Fruit fly (Drosophila melanogaster) whole organism, embryonic: ENCODE measurements around the gene CG3165.

Source experiments
- Adf1 ChIP-seq: fragments of 200-800 bp; sonication (Bioruptor generic); IDR thresholded peaks from 2 replicates; pipeline ENCODE4 v1.3.6; 2022; ENCODE audit warnings: missing biosample characterization, missing genetic modification characterization
- Bgb ChIP-seq: fragments of 200-800 bp; sonication (Bioruptor generic); IDR thresholded peaks from 2 replicates; pipeline ENCODE4 v1.3.6; 2022; ENCODE audit warnings: missing biosample characterization, missing genetic modification characterization; ENCODE audit not compliant: partially characterized antibody
- Blimp-1 ChIP-seq: fragments of 200-800 bp; sonication (Bioruptor generic); optimal IDR thresholded peaks from 3 replicates; lab custom pipeline; 2018; ENCODE audit warnings: missing biosample characterization, missing genetic modification characterization, mild to moderate bottlenecking, moderate library complexity, missing genetic modification reagents
- CG12219 ChIP-seq: fragments of 200-800 bp; sonication (Bioruptor generic); optimal IDR thresholded peaks from 3 replicates; lab custom pipeline; 2018; ENCODE audit warnings: missing biosample characterization, mild to moderate bottlenecking, missing genetic modification characterization
- CG14860 ChIP-seq: fragments of 200-800 bp; sonication (Bioruptor generic); IDR thresholded peaks from 3 replicates; pipeline ENCODE4 v1.3.6; 2022; ENCODE audit warnings: missing biosample characterization, missing genetic modification characterization; ENCODE audit not compliant: partially characterized antibody
- CG15601 ChIP-seq: fragments of 200-800 bp; sonication (Bioruptor generic); optimal IDR thresholded peaks from 3 replicates; lab custom pipeline; 2019; ENCODE audit warnings: missing biosample characterization, mild to moderate bottlenecking, missing genetic modification characterization, moderate library complexity
- CG1602 ChIP-seq: fragments of 200-800 bp; sonication (Bioruptor generic); optimal IDR thresholded peaks from 3 replicates; lab custom pipeline; 2016; ENCODE audit warnings: missing biosample characterization, missing genetic modification characterization
- CG1603 ChIP-seq: fragments of 200-800 bp; sonication (Bioruptor generic); optimal IDR thresholded peaks from 2 replicates; lab custom pipeline; 2019; ENCODE audit warnings: missing biosample characterization, mild to moderate bottlenecking, missing genetic modification characterization, moderate library complexity
- CG2116 ChIP-seq: fragments of 200-800 bp; sonication (Bioruptor generic); optimal IDR thresholded peaks from 3 replicates; lab custom pipeline; 2018; ENCODE audit warnings: missing biosample characterization, mild to moderate bottlenecking, missing genetic modification characterization
- CG30020 ChIP-seq: fragments of 200-800 bp; optimal IDR thresholded peaks from 2 replicates; lab custom pipeline; 2019; ENCODE audit warnings: missing biosample characterization, mild to moderate bottlenecking, missing genetic modification characterization, moderate library complexity
- CG31365 ChIP-seq: fragments of 200-800 bp; sonication (Bioruptor generic); optimal IDR thresholded peaks from 2 replicates; lab custom pipeline; 2018; ENCODE audit warnings: missing biosample characterization, mild to moderate bottlenecking, missing genetic modification characterization
- CG3281 ChIP-seq: fragments of 200-800 bp; sonication (Bioruptor generic); optimal IDR thresholded peaks from 3 replicates; lab custom pipeline; 2017; ENCODE audit warnings: missing biosample characterization, mild to moderate bottlenecking, missing genetic modification characterization
- CG33557 ChIP-seq: fragments of 200-800 bp; sonication (Bioruptor generic); optimal IDR thresholded peaks from 2 replicates; lab custom pipeline; 2019; ENCODE audit warnings: missing biosample characterization, mild to moderate bottlenecking, missing genetic modification characterization, moderate library complexity
- CG3407 ChIP-seq: fragments of 200-800 bp; sonication (Bioruptor generic); optimal IDR thresholded peaks from 2 replicates; lab custom pipeline; 2018; ENCODE audit warnings: missing biosample characterization, mild to moderate bottlenecking, missing genetic modification characterization
- CG3847 ChIP-seq: fragments of 200-800 bp; sonication (Bioruptor generic); IDR thresholded peaks from 2 replicates; pipeline ENCODE4 v1.3.6; 2022; ENCODE audit warnings: missing biosample characterization, missing genetic modification characterization
- CG6175 ChIP-seq: fragments of 200-800 bp; sonication (Bioruptor generic); IDR thresholded peaks from 3 replicates; pipeline ENCODE4 v1.3.6; 2022; ENCODE audit warnings: missing biosample characterization, missing genetic modification characterization
- CG6791 ChIP-seq: fragments of 200-800 bp; sonication (Bioruptor generic); IDR thresholded peaks from 3 replicates; pipeline ENCODE4 v1.3.6; 2022; ENCODE audit warnings: missing biosample characterization, missing genetic modification characterization; ENCODE audit not compliant: partially characterized antibody
- CG7963 ChIP-seq: fragments of 200-800 bp; sonication (Bioruptor generic); IDR thresholded peaks from 3 replicates; pipeline ENCODE4 v1.3.6; 2022; ENCODE audit warnings: missing biosample characterization, missing genetic modification characterization; ENCODE audit not compliant: partially characterized antibody
- D19B ChIP-seq: fragments of 200-800 bp; sonication (Bioruptor generic); optimal IDR thresholded peaks from 2 replicates; lab custom pipeline; 2017; ENCODE audit warnings: missing biosample characterization, mild to moderate bottlenecking, missing genetic modification characterization
- Dad ChIP-seq: fragments of 200-800 bp; sonication (Bioruptor generic); optimal IDR thresholded peaks from 3 replicates; lab custom pipeline; 2016; ENCODE audit warnings: missing biosample characterization, missing genetic modification characterization
- Dbx ChIP-seq: fragments of 200-800 bp; sonication (Bioruptor generic); IDR thresholded peaks from 3 replicates; pipeline ENCODE4 v1.3.6; 2022; ENCODE audit warnings: missing biosample characterization, missing genetic modification characterization
- E2f2 ChIP-seq: fragments of 200-800 bp; sonication (Bioruptor generic); IDR thresholded peaks from 2 replicates; pipeline ENCODE4 v1.3.6; 2022; ENCODE audit warnings: missing biosample characterization, missing genetic modification characterization
- ERR ChIP-seq: fragments of 200-800 bp; sonication (Bioruptor generic); optimal IDR thresholded peaks from 2 replicates; lab custom pipeline; 2016; ENCODE audit warnings: missing biosample characterization, missing genetic modification characterization
- Ets65A ChIP-seq: fragments of 200-800 bp; sonication (Bioruptor generic); peaks from one replicate; lab custom pipeline; 2016; ENCODE audit warnings: missing biosample characterization, missing genetic modification characterization
- Fer1 ChIP-seq: fragments of 200-800 bp; sonication (Bioruptor generic); optimal IDR thresholded peaks from 2 replicates; lab custom pipeline; 2017; ENCODE audit warnings: missing biosample characterization, mild to moderate bottlenecking, missing genetic modification characterization
- MESR4 ChIP-seq: fragments of 200-800 bp; sonication (Bioruptor generic); optimal IDR thresholded peaks from 2 replicates; lab custom pipeline; 2018; ENCODE audit warnings: missing biosample characterization, mild to moderate bottlenecking, missing genetic modification characterization, moderate library complexity
- NC2β ChIP-seq: fragments of 200-800 bp; sonication (Bioruptor generic); optimal IDR thresholded peaks from 2 replicates; lab custom pipeline; 2016; ENCODE audit warnings: missing biosample characterization, missing genetic modification characterization
- Nf-YA ChIP-seq: fragments of 200-800 bp; sonication (Bioruptor generic); IDR thresholded peaks from 2 replicates; pipeline ENCODE4 v1.3.6; 2022; ENCODE audit warnings: missing biosample characterization, missing genetic modification characterization
- Nf-YB ChIP-seq: fragments of 200-800 bp; sonication (Bioruptor generic); optimal IDR thresholded peaks from 3 replicates; lab custom pipeline; 2019; ENCODE audit warnings: missing biosample characterization, mild to moderate bottlenecking, missing genetic modification characterization, moderate library complexity
- Opbp ChIP-seq: fragments of 200-800 bp; sonication (Bioruptor generic); IDR thresholded peaks from 3 replicates; pipeline ENCODE4 v1.3.6; 2022; ENCODE audit warnings: missing biosample characterization, missing genetic modification characterization; ENCODE audit not compliant: partially characterized antibody
- Optix ChIP-seq: fragments of 200-800 bp; sonication (Bioruptor generic); IDR thresholded peaks from 3 replicates; pipeline ENCODE4 v1.3.6; 2022; ENCODE audit warnings: missing biosample characterization, missing genetic modification characterization
- Six4 ChIP-seq: fragments of 200-800 bp; sonication (Bioruptor generic); optimal IDR thresholded peaks from 2 replicates; lab custom pipeline; 2016; ENCODE audit warnings: missing biosample characterization, missing genetic modification characterization
- Spps ChIP-seq: fragments of 200-800 bp; sonication (Bioruptor generic); optimal IDR thresholded peaks from 2 replicates; lab custom pipeline; 2018; ENCODE audit warnings: missing biosample characterization, mild to moderate bottlenecking, missing genetic modification characterization
- Stat92E ChIP-seq, 3 experiments: fragments of >200 bp in 2 of 3; fragments of 200-800 bp in 1 of 3; sonication (Bioruptor generic) in 1 of 3; optimal IDR thresholded peaks; 2 replicates each; lab custom pipeline; 2017 to 2019; ENCODE audit warnings: missing biosample characterization in 3 of 3, missing genetic modification characterization in 3 of 3, mild to moderate bottlenecking in 1 of 3, moderate library complexity in 1 of 3
- ara ChIP-seq: fragments of 200-800 bp; sonication (Bioruptor generic); IDR thresholded peaks from 2 replicates; pipeline ENCODE4 v1.3.6; 2022; ENCODE audit warnings: missing biosample characterization, missing genetic modification characterization
- bbx ChIP-seq: fragments of 200-800 bp; sonication (Bioruptor generic); IDR thresholded peaks from 2 replicates; pipeline ENCODE4 v1.3.6; 2022; ENCODE audit warnings: missing biosample characterization, missing genetic modification characterization; ENCODE audit not compliant: partially characterized antibody
- chif ChIP-seq, 2 experiments: fragments of 200-800 bp; sonication (Bioruptor generic); optimal IDR thresholded peaks; 3 replicates each; lab custom pipeline; 2016; ENCODE audit warnings: missing biosample characterization in 2 of 2, missing genetic modification characterization in 2 of 2
- chinmo ChIP-seq: fragments of 200-800 bp; sonication (Bioruptor generic); IDR thresholded peaks from 4 replicates; pipeline ENCODE4 v1.3.6; 2022; ENCODE audit warnings: missing biosample characterization, missing genetic modification characterization; ENCODE audit not compliant: partially characterized antibody
- fd3F ChIP-seq: fragments of 200-800 bp; sonication (Bioruptor generic); optimal IDR thresholded peaks from 2 replicates; lab custom pipeline; 2018; ENCODE audit warnings: missing biosample characterization, mild to moderate bottlenecking, missing genetic modification characterization, moderate library complexity
- gfzf ChIP-seq: fragments of 200-800 bp; sonication (Bioruptor generic); optimal IDR thresholded peaks from 2 replicates; lab custom pipeline; 2016; ENCODE audit warnings: missing biosample characterization, mild to moderate bottlenecking, missing genetic modification characterization, moderate library complexity
- hkb ChIP-seq, 2 experiments: fragments of 200-800 bp in 1 of 2; fragments of >200 bp in 1 of 2; sonication (Bioruptor generic) in 1 of 2; IDR thresholded peaks in 1 of 2; optimal IDR thresholded peaks in 1 of 2; 2 replicates each; pipeline versions ENCODE4 v1.3.6 to Lab custom; 2017 to 2022; ENCODE audit warnings: missing biosample characterization in 1 of 2, missing genetic modification characterization in 1 of 2
- inv ChIP-seq: fragments of 200-800 bp; sonication (Bioruptor generic); IDR thresholded peaks from 2 replicates; pipeline ENCODE4 v1.3.6; 2022; ENCODE audit warnings: missing biosample characterization, missing genetic modification characterization; ENCODE audit not compliant: partially characterized antibody
- org-1 ChIP-seq: fragments of 200-800 bp; sonication (Bioruptor generic); optimal IDR thresholded peaks from 2 replicates; lab custom pipeline; 2017; ENCODE audit warnings: missing biosample characterization, missing genetic modification characterization
- phol ChIP-seq: fragments of 200-800 bp; sonication (Bioruptor generic); optimal IDR thresholded peaks from 3 replicates; lab custom pipeline; 2018; ENCODE audit warnings: missing biosample characterization, mild to moderate bottlenecking, missing genetic modification characterization, moderate library complexity
- sd ChIP-seq: fragments of 200-800 bp; sonication (Bioruptor generic); optimal IDR thresholded peaks from 3 replicates; lab custom pipeline; 2018; ENCODE audit warnings: missing biosample characterization, mild to moderate bottlenecking, missing genetic modification characterization, moderate library complexity
- sens ChIP-seq: fragments of 200-800 bp; sonication (Bioruptor generic); peaks from one replicate; lab custom pipeline; 2016; ENCODE audit warnings: missing biosample characterization, missing genetic modification characterization
- sens-2 ChIP-seq: fragments of 200-800 bp; sonication (Bioruptor generic); IDR thresholded peaks from 2 replicates; pipeline ENCODE4 v1.3.6; 2022; ENCODE audit warnings: missing biosample characterization, missing genetic modification characterization
- trem ChIP-seq: fragments of 200-800 bp; optimal IDR thresholded peaks from 3 replicates; lab custom pipeline; 2019; ENCODE audit warnings: missing biosample characterization, mild to moderate bottlenecking, missing genetic modification characterization, moderate library complexity
- vnd ChIP-seq: fragments of 200-800 bp; sonication (Bioruptor generic); IDR thresholded peaks from 3 replicates; pipeline ENCODE4 v1.3.6; 2022; ENCODE audit warnings: missing biosample characterization, missing genetic modification characterization; ENCODE audit not compliant: partially characterized antibody

CG3165 gene

dm6 chr2L:2999113-2999512 lies 22.2 kb downstream of the CG3165 start, which contains the start of gene Ccdc85 (continued):
- TF ChIP-seq NC2β (peak; percentile 26), D19B (GFP tag; lab: Kevin White, UChicago) (no peak), Fer1 (GFP tag; lab: Kevin White, UChicago) (peak; percentile 28), ERR (GFP tag; lab: Kevin White, UChicago) (peak; percentile 15), ara (GFP tag; lab: Robert Waterston, UW) (no peak), chinmo (peak; percentile 98), CG33557 (GFP tag; lab: Kevin White, UChicago) (peak; percentile 7), Six4 (no peak), CG14860 (GFP tag; lab: Robert Waterston, UW) (peak; percentile 97), Bgb (GFP tag; lab: Robert Waterston, UW) (peak; percentile 98), CG1603 (peak; percentile 76), sens (GFP tag; lab: Kevin White, UChicago) (peak; percentile 78), sd (tag; lab: Kevin White, UChicago) (peak; percentile 17), CG1602 (GFP tag; lab: Kevin White, UChicago) (no peak), inv (GFP tag; lab: Robert Waterston, UW) (peak; percentile 84), MESR4 (GFP tag; lab: Kevin White, UChicago) (peak; percentile 36), Dad (GFP tag; lab: Kevin White, UChicago) (no peak), Spps (no peak), Blimp-1 (GFP tag; lab: Kevin White, UChicago) (peak; percentile 24), Nf-YA (0 out of 2 replicates have a peak, but pooled peaks have one; percentile 7), Nf-YB (GFP tag; lab: Kevin White, UChicago) (peak; percentile 18), Adf1 (no peak), org-1 (no peak), CG6791 (GFP tag; lab: Robert Waterston, UW) (peak; percentile 99), CG2116 (GFP tag; lab: Kevin White, UChicago) (peak; percentile 88), CG7963 (peak; percentile 99), CG3847 (GFP tag; lab: Robert Waterston, UW) (0 out of 2 replicates have a peak, but pooled peaks have one; percentile 28), CG3281 (GFP tag; lab: Kevin White, UChicago) (no peak), Ets65A (GFP tag; lab: Kevin White, UChicago) (no peak), bbx (GFP tag; lab: Robert Waterston, UW) (peak; percentile 99), CG30020 (tag; lab: Kevin White, UChicago) (peak; percentile 10), CG31365 (tag; lab: Kevin White, UChicago) (no peak), gfzf (GFP tag; lab: Kevin White, UChicago) (peak; percentile 24), Opbp (GFP tag; lab: Robert Waterston, UW) (peak; percentile 96), sens-2 (GFP tag; lab: Robert Waterston, UW) (no peak), Stat92E (GFP tag; optimal IDR thresholded peaks at IDR 0.05; lab: Kevin White, UChicago) (peak in 1 of 3 experiments; percentile 41), CG6175 (no peak), E2f2 (GFP tag; lab: Robert Waterston, UW) (peak; percentile 74), CG12219 (GFP tag; lab: Kevin White, UChicago) (no peak), Optix (GFP tag; lab: Robert Waterston, UW) (no peak), trem (peak; percentile 83), phol (peak; percentile 33), chif (GFP tag; optimal IDR thresholded peaks at IDR 0.05; lab: Kevin White, UChicago) (peak in 1 of 2 experiments; percentile 24), Dbx (GFP tag; lab: Robert Waterston, UW) (peak; percentile 18; the same call in 1 of the 3 replicates), fd3F (no peak), hkb (optimal IDR thresholded peaks at IDR 0.05; lab: Kevin White, UChicago) (no peak), hkb (GFP tag; IDR thresholded peaks at IDR 0.05; lab: Robert Waterston, UW) (0 out of 2 replicates have a peak, but pooled peaks have one; percentile 7), CG15601 (tag; lab: Kevin White, UChicago) (peak; percentile 84), CG3407 (GFP tag; lab: Kevin White, UChicago) (no peak), vnd (GFP tag; lab: Robert Waterston, UW) (peak; percentile 94)
